Fruit fly (Drosophila melanogaster) whole organism, pupa: ENCODE results near the gene mts.

Experiments
- Snoo ChIP-seq: fragments of 200-800 bp; sonication (Bioruptor generic); optimal IDR thresholded peaks from 3 replicates; lab custom pipeline; 2017; ENCODE audit warnings: missing biosample characterization, mild to moderate bottlenecking, missing genetic modification characterization, inconsistent platforms
- gl ChIP-seq: fragments of 200-800 bp; sonication (Bioruptor generic); optimal IDR thresholded peaks from 2 replicates; lab custom pipeline; 2018; ENCODE audit warnings: missing biosample characterization, mild to moderate bottlenecking, missing genetic modification characterization

DNA sequence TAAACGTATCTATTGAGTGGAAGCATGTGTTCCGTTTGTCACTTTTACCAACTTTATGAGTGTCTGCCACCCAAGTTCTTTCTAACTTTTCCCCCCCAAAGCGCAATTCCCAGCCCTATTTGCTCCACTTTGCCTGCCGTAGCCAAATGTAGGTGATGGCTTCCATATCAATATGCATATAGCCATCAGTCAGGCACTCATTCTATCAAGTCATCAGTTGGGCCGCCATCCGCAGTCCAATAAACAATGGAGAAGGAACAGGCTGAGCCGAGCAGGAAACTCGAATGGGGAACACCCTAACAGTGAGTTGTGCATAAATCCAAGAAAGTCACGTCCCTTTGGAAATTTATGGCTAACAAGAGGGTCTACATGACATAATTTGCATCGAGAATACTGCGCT is 19.9 kb upstream of the mts start:
- TF ChIP-seq gl (tag; lab: Kevin White, UChicago) (no peak), Snoo (no peak)
